Worm (Caenorhabditis elegans) whole organism, L2 larva: ENCODE measurements around the gene gnrr-6.

Experiments used
- F13H6.1 ChIP-seq: sonication (generic microtip); optimal IDR thresholded peaks from 2 replicates; lab custom pipeline; 2016; ENCODE audit warnings: missing genetic modification characterization, missing compliant biosample characterization
- R02D3.7 ChIP-seq: fragments of 150-350 bp; optimal IDR thresholded peaks from 2 replicates; lab custom pipeline; 2014; ENCODE audit warnings: missing biosample characterization, missing genetic modification characterization
- Y55F3AM.14 ChIP-seq: fragments of 200-800 bp; sonication (Bioruptor generic); optimal IDR thresholded peaks from 2 replicates; lab custom pipeline; 2018; ENCODE audit warnings: mild to moderate bottlenecking, missing genetic modification characterization, missing compliant biosample characterization
- ZK546.5 ChIP-seq: sonication (generic microtip); optimal IDR thresholded peaks from 2 replicates; lab custom pipeline; 2017; ENCODE audit warnings: missing biosample characterization, missing genetic modification characterization
- alr-1 ChIP-seq: fragments of 150-350 bp; optimal IDR thresholded peaks from 2 replicates; lab custom pipeline; 2014; ENCODE audit warnings: missing biosample characterization, missing genetic modification characterization
- aly-2 ChIP-seq: fragments of 150-350 bp; optimal IDR thresholded peaks from 2 replicates; lab custom pipeline; 2014; ENCODE audit warnings: missing biosample characterization, missing genetic modification characterization
- ama-1 ChIP-seq: fragments of 150-350 bp; optimal IDR thresholded peaks from 2 replicates; lab custom pipeline; 2018; ENCODE audit warnings: inconsistent platforms
- blmp-1 ChIP-seq: sonication (generic microtip); optimal IDR thresholded peaks from 2 replicates; lab custom pipeline; 2017; ENCODE audit warnings: missing genetic modification characterization, mild to moderate bottlenecking, missing compliant biosample characterization, antibody characterized with exemption, moderate library complexity; ENCODE audit not compliant: insufficient read depth
- ceh-16 ChIP-seq: fragments of 150-350 bp; optimal IDR thresholded peaks from 2 replicates; lab custom pipeline; 2014; ENCODE audit warnings: missing biosample characterization, missing genetic modification characterization
- ceh-82 ChIP-seq: fragments of 150-350 bp; optimal IDR thresholded peaks from 2 replicates; lab custom pipeline; 2014; ENCODE audit warnings: missing biosample characterization, missing genetic modification characterization
- crh-2 ChIP-seq: sonication (generic microtip); optimal IDR thresholded peaks from 2 replicates; lab custom pipeline; 2017; ENCODE audit warnings: missing biosample characterization, missing genetic modification characterization
- dmd-4 ChIP-seq: sonication (generic microtip); optimal IDR thresholded peaks from 2 replicates; lab custom pipeline; 2017; ENCODE audit warnings: missing biosample characterization, missing genetic modification characterization
- egl-27 ChIP-seq: sonication (generic microtip); optimal IDR thresholded peaks from 3 replicates; lab custom pipeline; 2017; ENCODE audit warnings: missing biosample characterization, missing genetic modification reagents, missing genetic modification characterization
- elt-3 ChIP-seq: sonication (generic microtip); optimal IDR thresholded peaks from 2 replicates; lab custom pipeline; 2017; ENCODE audit warnings: missing biosample characterization, missing genetic modification characterization
- fos-1 ChIP-seq: fragments of 150-350 bp; optimal IDR thresholded peaks from 2 replicates; lab custom pipeline; 2014; ENCODE audit warnings: missing biosample characterization, missing genetic modification characterization
- lin-13 ChIP-seq: fragments of 150-350 bp; optimal IDR thresholded peaks from 2 replicates; lab custom pipeline; 2014; ENCODE audit warnings: missing biosample characterization, missing genetic modification reagents, missing genetic modification characterization
- lin-39 ChIP-seq: fragments of 150-350 bp; optimal IDR thresholded peaks from 2 replicates; lab custom pipeline; 2014; ENCODE audit warnings: missing biosample characterization, missing genetic modification reagents, missing genetic modification characterization
- mab-5 ChIP-seq: fragments of 150-350 bp; optimal IDR thresholded peaks from 2 replicates; lab custom pipeline; 2014; ENCODE audit warnings: missing biosample characterization, missing genetic modification characterization
- mbf-1 ChIP-seq: sonication (generic microtip); optimal IDR thresholded peaks from 2 replicates; lab custom pipeline; 2017; ENCODE audit warnings: missing biosample characterization, missing genetic modification characterization
- mdl-1 ChIP-seq, 2 experiments: fragments of 150-350 bp in 1 of 2; sonication (generic microtip) in 1 of 2; optimal IDR thresholded peaks; 2 replicates each; lab custom pipeline; 2017; ENCODE audit warnings: missing biosample characterization in 2 of 2, missing genetic modification characterization in 2 of 2
- nhr-10 ChIP-seq: sonication (generic microtip); optimal IDR thresholded peaks from 2 replicates; lab custom pipeline; 2017; ENCODE audit warnings: missing biosample characterization, missing genetic modification characterization
- nhr-21 ChIP-seq: fragments of 150-350 bp; optimal IDR thresholded peaks from 2 replicates; lab custom pipeline; 2014; ENCODE audit warnings: missing biosample characterization, missing genetic modification characterization
- nhr-25 ChIP-seq: fragments of 150-350 bp; sonication (generic microtip); optimal IDR thresholded peaks from 3 replicates; lab custom pipeline; 2014; ENCODE audit warnings: missing biosample characterization, missing genetic modification characterization
- nhr-6 ChIP-seq: fragments of 150-350 bp; optimal IDR thresholded peaks from 2 replicates; lab custom pipeline; 2014; ENCODE audit warnings: missing biosample characterization, missing genetic modification characterization
- nhr-77 ChIP-seq: fragments of 150-350 bp; optimal IDR thresholded peaks from 2 replicates; lab custom pipeline; 2014; ENCODE audit warnings: missing biosample characterization, missing genetic modification characterization
- peb-1 ChIP-seq: fragments of 150-350 bp; optimal IDR thresholded peaks from 2 replicates; lab custom pipeline; 2014; ENCODE audit warnings: missing biosample characterization, missing genetic modification characterization
- unc-39 ChIP-seq: fragments of 150-350 bp; optimal IDR thresholded peaks from 2 replicates; lab custom pipeline; 2014; ENCODE audit warnings: missing biosample characterization, missing genetic modification characterization
- unc-55 ChIP-seq: fragments of 150-350 bp; sonication (generic microtip); optimal IDR thresholded peaks from 3 replicates; lab custom pipeline; 2014; ENCODE audit warnings: missing biosample characterization, missing genetic modification reagents, missing genetic modification characterization
- zag-1 ChIP-seq: fragments of 150-350 bp; optimal IDR thresholded peaks from 2 replicates; lab custom pipeline; 2014; ENCODE audit warnings: missing biosample characterization, missing genetic modification characterization
- ztf-11 ChIP-seq: sonication (generic microtip); optimal IDR thresholded peaks from 2 replicates; lab custom pipeline; 2017; ENCODE audit warnings: missing biosample characterization, missing genetic modification characterization
- ztf-4 ChIP-seq: fragments of 150-350 bp; optimal IDR thresholded peaks from 2 replicates; lab custom pipeline; 2014; ENCODE audit warnings: missing biosample characterization, missing genetic modification characterization

Gene gnrr-6

ce11 chrX:11137632-11138031, 41.1 kb upstream of the gnrr-6 start:
- no peak for TF ChIP-seq aly-2 (tag; lab: Kevin White, UChicago)
- no peak for TF ChIP-seq ZK546.5 (tag; lab: Kevin White, UChicago)
- peak; percentile 68 for TF ChIP-seq unc-55
- no peak for TF ChIP-seq nhr-6 (tag; lab: Kevin White, UChicago)
- peak; percentile 82 for TF ChIP-seq mab-5 (tag; lab: Kevin White, UChicago)
- no peak for TF ChIP-seq unc-39 (tag; lab: Kevin White, UChicago)
- peak; percentile 47 for TF ChIP-seq alr-1 (tag; lab: Kevin White, UChicago)
- TF ChIP-seq lin-13 (GFP tag; lab: Kevin White, UChicago) = no peak

DNA sequence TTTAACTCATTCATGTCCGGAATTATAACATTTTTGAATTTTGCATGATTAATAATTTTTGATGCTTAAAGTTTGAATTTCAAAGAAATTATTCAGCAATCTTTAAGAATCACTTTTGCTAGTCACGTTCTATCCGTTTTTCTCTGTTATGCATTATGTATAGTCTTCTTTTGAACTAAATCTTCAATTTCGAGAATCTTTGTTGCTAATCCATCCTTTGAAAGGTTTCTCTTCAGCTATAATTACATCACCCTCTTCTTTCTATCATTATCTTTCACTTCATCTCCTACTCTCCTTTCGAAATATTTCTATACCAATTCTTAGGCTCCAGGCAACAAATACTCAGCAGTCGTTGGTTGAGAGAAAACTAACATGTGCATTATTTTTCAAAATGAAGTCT, 27.2 kb upstream of the gnrr-6 start:
- TF ChIP-seq lin-39 (tag; lab: Kevin White, UChicago) (no peak), mdl-1 (tag; optimal IDR thresholded peaks at IDR 0.05; lab: Kevin White, UChicago) (no peak)

ce11 chrX:11152720-11153119, 26.0 kb upstream of the gnrr-6 start, which contains the start of the genes C05C9.3 and C05C9.2:
Gene C05C9.3 (minus strand): TSS chrX:11152820.
Gene C05C9.2 (plus strand): TSS chrX:11153065.
- TF ChIP-seq ceh-16 (tag; lab: Kevin White, UChicago) (no peak), R02D3.7 (tag; lab: Kevin White, UChicago) (no peak), F13H6.1 (tag; lab: Kevin White, UChicago) (no peak)

DNA sequence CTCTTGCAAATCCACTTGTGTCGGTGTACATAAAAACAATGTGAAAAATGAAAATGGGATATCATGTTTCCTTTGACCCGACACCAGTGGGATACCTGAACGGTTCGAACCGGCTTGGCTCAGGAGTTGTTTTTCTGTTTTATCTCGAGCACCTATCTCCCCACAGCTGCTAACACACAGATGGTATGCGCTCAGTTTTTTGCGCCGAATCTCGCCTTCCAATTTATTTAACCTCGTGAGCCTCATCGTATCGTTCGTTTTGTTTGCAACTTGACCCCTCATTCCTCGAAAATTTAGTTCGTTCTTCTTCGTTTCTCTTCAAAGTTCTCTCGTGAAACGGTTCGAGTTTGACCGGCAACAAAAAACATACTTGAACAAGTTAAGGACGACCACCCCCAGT, 18.2 kb upstream of the gnrr-6 start, which contains the start of gene C05C9.1:
Gene C05C9.1, plus strand, starts transcription at position 301 of the 400 bp plus-strand sequence.
- TF ChIP-seq lin-13 (GFP tag; lab: Kevin White, UChicago) = no peak
- no peak for TF ChIP-seq unc-55
- TF ChIP-seq R02D3.7 (tag; lab: Kevin White, UChicago) = no peak
- TF ChIP-seq ama-1 = no peak
- no peak for TF ChIP-seq nhr-6 (tag; lab: Kevin White, UChicago)
- TF ChIP-seq zag-1 (tag; lab: Kevin White, UChicago) = no peak
- no peak for TF ChIP-seq nhr-10 (tag; lab: Kevin White, UChicago)
- no peak for TF ChIP-seq dmd-4 (tag; lab: Kevin White, UChicago)
- no peak for TF ChIP-seq alr-1 (tag; lab: Kevin White, UChicago)
- no peak for TF ChIP-seq ceh-82 (tag; lab: Kevin White, UChicago)
- no peak for TF ChIP-seq mab-5 (tag; lab: Kevin White, UChicago)
- TF ChIP-seq fos-1 (tag; lab: Kevin White, UChicago) = no peak
- TF ChIP-seq ztf-11 (tag; lab: Kevin White, UChicago) = no peak
- TF ChIP-seq, all 48 proteins: peak for 0

- TF ChIP-seq blmp-1 (tag; lab: Kevin White, UChicago) (no peak), elt-3 (tag; lab: Kevin White, UChicago) (no peak), nhr-10 (tag; lab: Kevin White, UChicago) (no peak), nhr-21 (tag; lab: Kevin White, UChicago) (no peak), ceh-82 (tag; lab: Kevin White, UChicago) (no peak), ama-1 (no peak), Y55F3AM.14 (GFP tag; lab: Kevin White, UChicago) (no peak), fos-1 (tag; lab: Kevin White, UChicago) (no peak), dmd-4 (tag; lab: Kevin White, UChicago) (no peak), ztf-4 (no peak), F13H6.1 (tag; lab: Kevin White, UChicago) (no peak), lin-13 (GFP tag; lab: Kevin White, UChicago) (no peak), unc-39 (tag; lab: Kevin White, UChicago) (no peak), nhr-77 (tag; lab: Kevin White, UChicago) (no peak), mbf-1 (no peak), R02D3.7 (tag; lab: Kevin White, UChicago) (no peak), peb-1 (tag; lab: Kevin White, UChicago) (no peak), crh-2 (tag; lab: Kevin White, UChicago) (no peak), nhr-25 (tag; lab: Kevin White, UChicago) (no peak), egl-27 (tag; lab: Kevin White, UChicago) (no peak)
Observed at ce11 chrX:11162778-11163584, 15.7 kb upstream of the gnrr-6 start.
